Worm (Caenorhabditis elegans): ENCODE measurements around the gene jmjd-1.1.
A peak's percentile ranks its signal among the peaks of the same experiment; 100 is the strongest.

Gene jmjd-1.1

ce11 chrII:11836554-11837218 lies 30.3 kb downstream of the jmjd-1.1 start (continued):
- TF ChIP-seq xbp-1 (tag; optimal IDR thresholded peaks at IDR 0.05) = no peak
- TF ChIP-seq lsy-2 (tag; optimal IDR thresholded peaks at IDR 0.05) = peak in 1 of 2 experiments; percentile 24
- no peak for TF ChIP-seq nhr-28 (tag; optimal IDR thresholded peaks at IDR 0.05)
- TF ChIP-seq mef-2 (tag; optimal IDR thresholded peaks at IDR 0.05) = peak; percentile 19
- TF ChIP-seq ceh-88 (GFP tag; IDR thresholded peaks at IDR 0.05) = no peak
- TF ChIP-seq nhr-20 (tag; optimal IDR thresholded peaks at IDR 0.05) = peak; percentile 75
- no peak for TF ChIP-seq zip-4 (GFP tag; optimal IDR thresholded peaks at IDR 0.05)
- no peak for TF ChIP-seq unc-130 (tag; optimal IDR thresholded peaks at IDR 0.05)
- no peak for TF ChIP-seq isw-1 (GFP tag; IDR thresholded peaks at IDR 0.05)
- no peak for TF ChIP-seq mab-9 (GFP tag; IDR thresholded peaks at IDR 0.05)
- TF ChIP-seq fkh-8 (tag; optimal IDR thresholded peaks at IDR 0.05) = no peak
- no peak for TF ChIP-seq vab-15 (tag; optimal IDR thresholded peaks at IDR 0.05)
- no peak for TF ChIP-seq C16A3.4 (tag; optimal IDR thresholded peaks at IDR 0.05)
- no peak for TF ChIP-seq nhr-47 (tag; optimal IDR thresholded peaks at IDR 0.05)
- no peak for TF ChIP-seq nhr-77 (tag; optimal IDR thresholded peaks at IDR 0.05)
- no peak for TF ChIP-seq nhr-76 (tag; optimal IDR thresholded peaks at IDR 0.05)
- TF ChIP-seq aly-2 (tag; optimal IDR thresholded peaks at IDR 0.05) = no peak
- TF ChIP-seq sup-37 (GFP tag; optimal IDR thresholded peaks at IDR 0.05) = no peak
- no peak for TF ChIP-seq lin-13 (GFP tag; optimal IDR thresholded peaks at IDR 0.05)
- TF ChIP-seq ces-1 (GFP tag; optimal IDR thresholded peaks at IDR 0.05) = no peak
- no peak for TF ChIP-seq nhr-11 (tag; optimal IDR thresholded peaks at IDR 0.05)
- no peak for TF ChIP-seq pqm-1 (tag; optimal IDR thresholded peaks at IDR 0.05)
- no peak for TF ChIP-seq fos-1 (tag; optimal IDR thresholded peaks at IDR 0.05)
- TF ChIP-seq nhr-84 (tag; optimal IDR thresholded peaks at IDR 0.05) = no peak
- TF ChIP-seq hlh-17 (GFP tag; optimal IDR thresholded peaks at IDR 0.05; ENCODE audit: borderline replicate concordance) = no peak
- TF ChIP-seq lin-14 (GFP tag; optimal IDR thresholded peaks at IDR 0.05) = peak; percentile 83
- TF ChIP-seq C34B4.2 (tag; optimal IDR thresholded peaks at IDR 0.05) = no peak
- no peak for TF ChIP-seq efl-3 (GFP tag; optimal IDR thresholded peaks at IDR 0.05)
- no peak for TF ChIP-seq jun-1 (tag; optimal IDR thresholded peaks at IDR 0.05)
- no peak for TF ChIP-seq ztf-11 (tag; optimal IDR thresholded peaks at IDR 0.05)
- no peak for TF ChIP-seq nhr-12 (tag; optimal IDR thresholded peaks at IDR 0.05)
- TF ChIP-seq C04F5.9 (tag; optimal IDR thresholded peaks at IDR 0.05) = no peak
- no peak for TF ChIP-seq Y116A8C.19 (tag; optimal IDR thresholded peaks at IDR 0.05; ENCODE audit: borderline replicate concordance)
- TF ChIP-seq swsn-7 (tag; optimal IDR thresholded peaks at IDR 0.05) = no peak
- TF ChIP-seq ztf-4 (tag; optimal IDR thresholded peaks at IDR 0.05) = no peak
- no peak for TF ChIP-seq dsc-1 (tag; optimal IDR thresholded peaks at IDR 0.05)
- no peak for TF ChIP-seq ceh-90 (tag; optimal IDR thresholded peaks at IDR 0.05)
- TF ChIP-seq blmp-1 (tag; optimal IDR thresholded peaks at IDR 0.05) = peak; percentile 75
- TF ChIP-seq nhr-19 (GFP tag; conservative IDR thresholded peaks at IDR 0.05) = peak; percentile 62
- no peak for TF ChIP-seq ceh-82 (tag; optimal IDR thresholded peaks at IDR 0.05)
- TF ChIP-seq ceh-63 (GFP tag; optimal IDR thresholded peaks at IDR 0.05) = no peak
- TF ChIP-seq nhr-237 (tag; optimal IDR thresholded peaks at IDR 0.05) = no peak
- TF ChIP-seq sptf-1 (tag; optimal IDR thresholded peaks at IDR 0.05) = no peak
- no peak for TF ChIP-seq pag-3 (tag; optimal IDR thresholded peaks at IDR 0.05; ENCODE audit: borderline replicate concordance, insufficient read depth)
- no peak for TF ChIP-seq F16B12.6 (tag; optimal IDR thresholded peaks at IDR 0.05)
- TF ChIP-seq hpl-2 (GFP tag; optimal IDR thresholded peaks at IDR 0.05) = no peak
- TF ChIP-seq tbx-2 (tag; optimal IDR thresholded peaks at IDR 0.05) = peak; percentile 52
- no peak for TF ChIP-seq aha-1 (tag; optimal IDR thresholded peaks at IDR 0.05)
- no peak for TF ChIP-seq lin-39 (tag; optimal IDR thresholded peaks at IDR 0.05)
- TF ChIP-seq snpc-4 (tag; optimal IDR thresholded peaks at IDR 0.05) = no peak
- peak; percentile 40 for TF ChIP-seq nhr-90 (tag; optimal IDR thresholded peaks at IDR 0.05; ENCODE audit: poor library complexity)
